Worm (Caenorhabditis elegans) whole organism, early embryonic: ENCODE measurements around the gene F48E8.2.

Source experiments
- B0310.2 ChIP-seq: sonication (generic microtip); optimal IDR thresholded peaks from 2 replicates; lab custom pipeline; 2016; ENCODE audit warnings: mild to moderate bottlenecking, missing genetic modification characterization, missing compliant biosample characterization
- F13C5.2 ChIP-seq: sonication (generic microtip); optimal IDR thresholded peaks from 2 replicates; lab custom pipeline; 2017; ENCODE audit warnings: mild to moderate bottlenecking, missing genetic modification characterization, inconsistent platforms, missing compliant biosample characterization
- aly-1 ChIP-seq: sonication (generic microtip); optimal IDR thresholded peaks from 2 replicates; lab custom pipeline; 2016; ENCODE audit warnings: missing genetic modification characterization, missing compliant biosample characterization
- ama-1 ChIP-seq: fragments of 150-350 bp; optimal IDR thresholded peaks from 2 replicates; lab custom pipeline; 2014
- ceh-13 ChIP-seq: fragments of 200-800 bp; sonication (Bioruptor generic); optimal IDR thresholded peaks from 2 replicates; lab custom pipeline; 2018; ENCODE audit warnings: mild to moderate bottlenecking, missing genetic modification characterization, missing compliant biosample characterization
- ceh-36 ChIP-seq: sonication (generic microtip); optimal IDR thresholded peaks from 2 replicates; lab custom pipeline; 2016; ENCODE audit warnings: missing genetic modification characterization, inconsistent platforms, missing compliant biosample characterization
- ets-7 ChIP-seq: sonication (generic microtip); optimal IDR thresholded peaks from 2 replicates; lab custom pipeline; 2016; ENCODE audit warnings: missing genotype, missing genetic modification characterization, missing compliant biosample characterization
- flt-1 ChIP-seq: fragments of 200-800 bp; sonication (Bioruptor generic); IDR thresholded peaks from 2 replicates; pipeline ENCODE4 v1.3.6; 2022; ENCODE audit warnings: missing genetic modification characterization, missing compliant biosample characterization
- hmbx-1 ChIP-seq: sonication (generic microtip); optimal IDR thresholded peaks from 2 replicates; lab custom pipeline; 2016; ENCODE audit warnings: mild to moderate bottlenecking, missing genetic modification characterization, missing compliant biosample characterization
- hmg-4 ChIP-seq: fragments of 200-800 bp; sonication (Bioruptor generic); optimal IDR thresholded peaks from 2 replicates; lab custom pipeline; 2018; ENCODE audit warnings: mild to moderate bottlenecking, missing genetic modification characterization, missing compliant biosample characterization
- hnd-1 ChIP-seq: sonication (generic microtip); optimal IDR thresholded peaks from 2 replicates; lab custom pipeline; 2016; ENCODE audit warnings: missing genetic modification characterization, missing compliant biosample characterization
- pes-1 ChIP-seq: fragments of 200-800 bp; sonication (Bioruptor generic); IDR thresholded peaks from 2 replicates; pipeline ENCODE4 v1.3.6; 2022; ENCODE audit warnings: missing genetic modification reagents, missing genetic modification characterization, missing compliant biosample characterization
- scrt-1 ChIP-seq: fragments of 200-800 bp; sonication (Bioruptor generic); IDR thresholded peaks from 2 replicates; pipeline ENCODE4 v1.3.6; 2022; ENCODE audit warnings: missing genetic modification characterization, missing compliant biosample characterization
- sea-1 ChIP-seq: fragments of 200-800 bp; sonication (Bioruptor generic); conservative IDR thresholded peaks from 2 replicates; pipeline ENCODE4 v1.3.6; 2022; ENCODE audit warnings: missing genetic modification characterization, missing compliant biosample characterization
- tbx-11 ChIP-seq: fragments of 200-800 bp; sonication (Bioruptor generic); IDR thresholded peaks from 2 replicates; pipeline ENCODE4 v1.3.6; 2022; ENCODE audit warnings: missing genetic modification characterization, missing compliant biosample characterization
- tbx-37 ChIP-seq: fragments of 200-800 bp; sonication (Bioruptor generic); conservative IDR thresholded peaks from 2 replicates; pipeline ENCODE4 v1.3.6; 2022; ENCODE audit warnings: missing genetic modification reagents, missing genetic modification characterization, missing compliant biosample characterization
- tra-4 ChIP-seq: sonication (generic microtip); optimal IDR thresholded peaks from 2 replicates; lab custom pipeline; 2017; ENCODE audit warnings: missing genetic modification characterization, missing compliant biosample characterization

F48E8.2 gene

ce11 chrIII:5498973-5499372 is 34.8 kb downstream of the F48E8.2 start, which contains the start of gene R02F2.9:
Gene R02F2.9, plus strand, starts transcription at chrIII:5499190.
- TF ChIP-seq ets-7 (tag; lab: Kevin White, UChicago), result no peak
- TF ChIP-seq F13C5.2 (tag; lab: Kevin White, UChicago), result peak; percentile 36

- TF ChIP-seq sea-1 (no peak), tra-4 (tag; lab: Kevin White, UChicago) (no peak), aly-1 (tag; lab: Kevin White, UChicago) (no peak), scrt-1 (GFP tag; lab: Robert Waterston, UW) (no peak), ets-7 (tag; lab: Kevin White, UChicago) (no peak), hnd-1 (tag; lab: Kevin White, UChicago) (no peak), pes-1 (GFP tag; lab: Robert Waterston, UW) (no peak), ceh-13 (GFP tag; lab: Kevin White, UChicago) (no peak), hmbx-1 (no peak), B0310.2 (tag; lab: Kevin White, UChicago) (no peak), tbx-11 (GFP tag; lab: Robert Waterston, UW) (no peak), ceh-36 (tag; lab: Kevin White, UChicago) (no peak), ama-1 (lab: Kevin White, UChicago) (no peak), tbx-37 (GFP tag; lab: Robert Waterston, UW) (no peak), F13C5.2 (tag; lab: Kevin White, UChicago) (no peak), hmg-4 (GFP tag; lab: Kevin White, UChicago) (no peak), flt-1 (GFP tag; lab: Robert Waterston, UW) (no peak)
Measured at ce11 chrIII:5499942-5500341, 35.8 kb downstream of the F48E8.2 start.

- no peak for TF ChIP-seq ets-7 (tag; lab: Kevin White, UChicago)
- no peak for TF ChIP-seq ceh-13 (GFP tag; lab: Kevin White, UChicago)
Measured at ce11 chrIII:5500732-5501131, 36.6 kb downstream of the F48E8.2 start.

- TF ChIP-seq hnd-1 (tag; lab: Kevin White, UChicago) (no peak), sea-1 (no peak), ets-7 (tag; lab: Kevin White, UChicago) (no peak), F13C5.2 (tag; lab: Kevin White, UChicago) (no peak)
Measured at ce11 chrIII:5501358-5502287, 37.4 kb downstream of the F48E8.2 start, which contains the start of gene R02F2.1. Gene R02F2.1, plus strand, starts transcription at chrIII:5501885.

- TF ChIP-seq scrt-1 (GFP tag; lab: Robert Waterston, UW) (no peak), tbx-11 (GFP tag; lab: Robert Waterston, UW) (no peak), ceh-36 (tag; lab: Kevin White, UChicago) (no peak), aly-1 (tag; lab: Kevin White, UChicago) (no peak), hmg-4 (GFP tag; lab: Kevin White, UChicago) (no peak), pes-1 (GFP tag; lab: Robert Waterston, UW) (no peak), tbx-37 (GFP tag; lab: Robert Waterston, UW) (no peak), hmbx-1 (no peak), sea-1 (no peak), B0310.2 (tag; lab: Kevin White, UChicago) (no peak)
Measured at ce11 chrIII:5502915-5503575, 38.9 kb downstream of the F48E8.2 start.

ce11 chrIII:5503669-5504068 is 39.5 kb downstream of the F48E8.2 start:
- TF ChIP-seq B0310.2 (tag; lab: Kevin White, UChicago), result no peak
- TF ChIP-seq flt-1 (GFP tag; lab: Robert Waterston, UW), result no peak
- TF ChIP-seq F13C5.2 (tag; lab: Kevin White, UChicago), result no peak
- no peak for TF ChIP-seq ets-7 (tag; lab: Kevin White, UChicago)
- TF ChIP-seq hmbx-1, result no peak
- no peak for TF ChIP-seq hnd-1 (tag; lab: Kevin White, UChicago)
- TF ChIP-seq hmg-4 (GFP tag; lab: Kevin White, UChicago), result no peak
- no peak for TF ChIP-seq ceh-13 (GFP tag; lab: Kevin White, UChicago)
- TF ChIP-seq pes-1 (GFP tag; lab: Robert Waterston, UW), result no peak
- TF ChIP-seq ceh-36 (tag; lab: Kevin White, UChicago), result no peak
- no peak for TF ChIP-seq scrt-1 (GFP tag; lab: Robert Waterston, UW)

ce11 chrIII:5504164-5504563 is 40.0 kb downstream of the F48E8.2 start:
- TF ChIP-seq hmbx-1, result no peak
- TF ChIP-seq sea-1, result no peak
- TF ChIP-seq tbx-37 (GFP tag; lab: Robert Waterston, UW), result no peak
- TF ChIP-seq tra-4 (tag; lab: Kevin White, UChicago), result no peak
- no peak for TF ChIP-seq scrt-1 (GFP tag; lab: Robert Waterston, UW)
- no peak for TF ChIP-seq pes-1 (GFP tag; lab: Robert Waterston, UW)
- TF ChIP-seq ceh-36 (tag; lab: Kevin White, UChicago), result no peak
- TF ChIP-seq ceh-13 (GFP tag; lab: Kevin White, UChicago), result no peak
- TF ChIP-seq aly-1 (tag; lab: Kevin White, UChicago), result no peak
- no peak for TF ChIP-seq ama-1 (lab: Kevin White, UChicago)
- TF ChIP-seq hmg-4 (GFP tag; lab: Kevin White, UChicago), result no peak
- TF ChIP-seq F13C5.2 (tag; lab: Kevin White, UChicago), result no peak
